Fruit fly (Drosophila melanogaster) whole organism, embryonic: ENCODE measurements around the gene CG7556.
A peak's percentile ranks its signal among the peaks of the same experiment; 100 is the strongest.

Source experiments
- CG10431 ChIP-seq: fragments of 200-800 bp; sonication (Bioruptor generic); optimal IDR thresholded peaks from 3 replicates; lab custom pipeline; 2018; ENCODE audit warnings: missing biosample characterization, mild to moderate bottlenecking, missing genetic modification characterization
- CG10543 ChIP-seq: fragments of 200-800 bp; sonication (Bioruptor generic); optimal IDR thresholded peaks from 3 replicates; lab custom pipeline; 2017; ENCODE audit warnings: missing biosample characterization, mild to moderate bottlenecking, missing genetic modification characterization, moderate library complexity
- CG11247 ChIP-seq: fragments of 200-800 bp; sonication (Bioruptor generic); IDR thresholded peaks from 2 replicates; pipeline ENCODE4 v1.3.6; 2022; ENCODE audit warnings: missing biosample characterization, missing genetic modification characterization
- CG11504 ChIP-seq: fragments of 200-800 bp; sonication (Bioruptor generic); optimal IDR thresholded peaks from 3 replicates; lab custom pipeline; 2019; ENCODE audit warnings: missing biosample characterization, mild to moderate bottlenecking, missing genetic modification characterization, moderate library complexity
- CG11560 ChIP-seq: fragments of 200-800 bp; sonication (Bioruptor generic); IDR thresholded peaks from 3 replicates; pipeline ENCODE4 v1.3.6; 2022; ENCODE audit warnings: missing biosample characterization, missing genetic modification characterization
- CG11696 ChIP-seq: fragments of 200-800 bp; sonication (Bioruptor generic); IDR thresholded peaks from 2 replicates; pipeline ENCODE4 v1.3.6; 2022; ENCODE audit warnings: missing biosample characterization, missing genetic modification characterization
- CG12299 ChIP-seq: fragments of 200-800 bp; sonication (Bioruptor generic); optimal IDR thresholded peaks from 2 replicates; lab custom pipeline; 2018; ENCODE audit warnings: missing biosample characterization, mild to moderate bottlenecking, missing genetic modification characterization
- CG16815 ChIP-seq: fragments of 200-800 bp; sonication (Bioruptor generic); optimal IDR thresholded peaks from 3 replicates; lab custom pipeline; 2017; ENCODE audit warnings: missing biosample characterization, mild to moderate bottlenecking, missing genetic modification characterization
- CG18011 ChIP-seq: fragments of 200-800 bp; sonication (Bioruptor generic); optimal IDR thresholded peaks from 2 replicates; lab custom pipeline; 2017; ENCODE audit warnings: missing biosample characterization, missing genetic modification characterization, mild to moderate bottlenecking, moderate library complexity, missing genotype
- CG2129 ChIP-seq: fragments of 200-800 bp; sonication (Bioruptor generic); IDR thresholded peaks from 2 replicates; pipeline ENCODE4 v1.3.6; 2022; ENCODE audit warnings: missing biosample characterization, missing genetic modification characterization; ENCODE audit not compliant: partially characterized antibody
- CG34422 ChIP-seq: fragments of 200-800 bp; sonication (Bioruptor generic); IDR thresholded peaks from 3 replicates; pipeline ENCODE4 v1.3.6; 2022; ENCODE audit warnings: missing biosample characterization, missing genetic modification characterization
- CG3726 ChIP-seq: fragments of 200-800 bp; sonication (Bioruptor generic); IDR thresholded peaks from 3 replicates; pipeline ENCODE4, ENCODE4 v1.3.6; 2022; ENCODE audit warnings: missing biosample characterization, missing genetic modification characterization
- CG3995 ChIP-seq: fragments of 200-800 bp; sonication (Bioruptor generic); optimal IDR thresholded peaks from 3 replicates; lab custom pipeline; 2016; ENCODE audit warnings: missing biosample characterization, missing genetic modification characterization
- CG43689 ChIP-seq: fragments of 200-800 bp; sonication (Bioruptor generic); IDR thresholded peaks from 2 replicates; pipeline ENCODE4 v1.3.6; 2022; ENCODE audit warnings: missing biosample characterization, missing genetic modification characterization
- CG5245 ChIP-seq: fragments of 200-800 bp; sonication (Bioruptor generic); optimal IDR thresholded peaks from 3 replicates; lab custom pipeline; 2016; ENCODE audit warnings: missing biosample characterization, missing genetic modification characterization
- CG8089 ChIP-seq: fragments of 200-800 bp; sonication (Bioruptor generic); optimal IDR thresholded peaks from 3 replicates; lab custom pipeline; 2016; ENCODE audit warnings: missing biosample characterization, missing genetic modification characterization
- CG8924 ChIP-seq: fragments of 200-800 bp; optimal IDR thresholded peaks from 3 replicates; lab custom pipeline; 2019; ENCODE audit warnings: missing biosample characterization, mild to moderate bottlenecking, missing genetic modification characterization, moderate library complexity
- Camta ChIP-seq: fragments of 200-800 bp; sonication (Bioruptor generic); optimal IDR thresholded peaks from 2 replicates; lab custom pipeline; 2016; ENCODE audit warnings: missing biosample characterization, missing genetic modification characterization
- Dll ChIP-seq: fragments of 200-800 bp; sonication (Bioruptor generic); IDR thresholded peaks from 4 replicates; pipeline ENCODE4 v1.3.6; 2022; ENCODE audit warnings: missing biosample characterization, missing genetic modification characterization; ENCODE audit not compliant: partially characterized antibody
- Ets65A ChIP-seq: fragments of 200-800 bp; sonication (Bioruptor generic); peaks from one replicate; lab custom pipeline; 2016; ENCODE audit warnings: missing biosample characterization, missing genetic modification characterization
- HLH4C ChIP-seq: fragments of 200-800 bp; sonication (Bioruptor generic); IDR thresholded peaks from 3 replicates; pipeline ENCODE4 v1.3.6; 2022; ENCODE audit warnings: missing biosample characterization, missing genetic modification characterization; ENCODE audit not compliant: partially characterized antibody
- Hmr ChIP-seq: fragments of 200-800 bp; sonication (Bioruptor generic); optimal IDR thresholded peaks from 3 replicates; lab custom pipeline; 2017; ENCODE audit warnings: mild to moderate bottlenecking, missing biosample characterization, missing genetic modification reagents, missing genetic modification characterization
- Hr78 ChIP-seq, 2 experiments: fragments of 200-800 bp in 1 of 2; fragments of >200 bp in 1 of 2; sonication (Bioruptor generic) in 1 of 2; optimal IDR thresholded peaks; 2 replicates each; lab custom pipeline; 2017 to 2019; ENCODE audit warnings: missing biosample characterization in 2 of 2, missing genetic modification characterization in 2 of 2, mild to moderate bottlenecking in 1 of 2, moderate library complexity in 1 of 2
- Lhr ChIP-seq: fragments of 200-800 bp; sonication (Bioruptor generic); optimal IDR thresholded peaks from 3 replicates; lab custom pipeline; 2017; ENCODE audit warnings: mild to moderate bottlenecking, missing biosample characterization, missing genetic modification reagents, missing genetic modification characterization
- Lim3 ChIP-seq: fragments of 200-800 bp; sonication (Bioruptor generic); IDR thresholded peaks from 2 replicates; pipeline ENCODE4 v1.3.6; 2022; ENCODE audit warnings: missing biosample characterization, missing genetic modification characterization
- Nf-YC ChIP-seq: fragments of 200-800 bp; optimal IDR thresholded peaks from 3 replicates; lab custom pipeline; 2019; ENCODE audit warnings: missing biosample characterization, mild to moderate bottlenecking, missing genetic modification characterization, moderate library complexity
- Oli ChIP-seq: fragments of 200-800 bp; sonication (Bioruptor generic); optimal IDR thresholded peaks from 2 replicates; lab custom pipeline; 2018; ENCODE audit warnings: missing biosample characterization, mild to moderate bottlenecking, missing genetic modification characterization, moderate library complexity
- Opbp ChIP-seq: fragments of 200-800 bp; sonication (Bioruptor generic); IDR thresholded peaks from 3 replicates; pipeline ENCODE4 v1.3.6; 2022; ENCODE audit warnings: missing biosample characterization, missing genetic modification characterization; ENCODE audit not compliant: partially characterized antibody
- Pdp1 ChIP-seq, 2 experiments: fragments of 200-800 bp; sonication (Bioruptor generic); optimal IDR thresholded peaks; 3 replicates each; lab custom pipeline; 2016; ENCODE audit warnings: missing biosample characterization in 2 of 2, missing genetic modification characterization in 2 of 2, mild to moderate bottlenecking in 1 of 2, moderate library complexity in 1 of 2
- Trl ChIP-seq, 3 experiments: fragments of >200 bp in 2 of 3; fragments of 200-800 bp in 1 of 3; sonication (Bioruptor generic) in 1 of 3; optimal IDR thresholded peaks; 2 replicates in 1 of 3; 3 replicates in 2 of 3; lab custom pipeline; 2016 to 2017; ENCODE audit warnings: missing biosample characterization in 1 of 3, missing genetic modification characterization in 1 of 3
- YL-1 ChIP-seq: fragments of 200-800 bp; sonication (Bioruptor generic); optimal IDR thresholded peaks from 3 replicates; lab custom pipeline; 2017; ENCODE audit warnings: missing biosample characterization, mild to moderate bottlenecking, missing genetic modification characterization
- caup ChIP-seq: fragments of 200-800 bp; sonication (Bioruptor generic); optimal IDR thresholded peaks from 3 replicates; lab custom pipeline; 2017; ENCODE audit warnings: missing biosample characterization, mild to moderate bottlenecking, missing genetic modification characterization, moderate library complexity; ENCODE audit not compliant: severe bottlenecking
- chinmo ChIP-seq: fragments of 200-800 bp; sonication (Bioruptor generic); IDR thresholded peaks from 4 replicates; pipeline ENCODE4 v1.3.6; 2022; ENCODE audit warnings: missing biosample characterization, missing genetic modification characterization; ENCODE audit not compliant: partially characterized antibody
- crp ChIP-seq, 2 experiments: fragments of 200-800 bp; sonication (Bioruptor generic); optimal IDR thresholded peaks; 2 replicates in 1 of 2; 3 replicates in 1 of 2; lab custom pipeline; 2017; ENCODE audit warnings: missing biosample characterization in 2 of 2, missing genetic modification characterization in 2 of 2, mild to moderate bottlenecking in 1 of 2, moderate library complexity in 1 of 2
- da ChIP-seq: fragments of 200-800 bp; sonication (Bioruptor generic); optimal IDR thresholded peaks from 2 replicates; lab custom pipeline; 2016; ENCODE audit warnings: missing biosample characterization, missing genetic modification characterization
- dati ChIP-seq: fragments of 200-800 bp; sonication (Bioruptor generic); IDR thresholded peaks from 2 replicates; pipeline ENCODE4 v1.3.6; 2022; ENCODE audit warnings: missing biosample characterization, missing genetic modification characterization
- disco-r ChIP-seq: fragments of 200-800 bp; sonication (Bioruptor generic); optimal IDR thresholded peaks from 2 replicates; lab custom pipeline; 2016; ENCODE audit warnings: missing biosample characterization, missing genetic modification characterization
- ftz-f1 ChIP-seq: fragments of 200-800 bp; sonication (Bioruptor generic); optimal IDR thresholded peaks from 2 replicates; lab custom pipeline; 2016; ENCODE audit warnings: missing biosample characterization, missing genetic modification characterization
- gcm ChIP-seq: fragments of 200-800 bp; sonication (Bioruptor generic); optimal IDR thresholded peaks from 2 replicates; lab custom pipeline; 2019; ENCODE audit warnings: missing biosample characterization, mild to moderate bottlenecking, missing genetic modification characterization, moderate library complexity
- gsb-n ChIP-seq: fragments of 200-800 bp; sonication (Bioruptor generic); optimal IDR thresholded peaks from 3 replicates; lab custom pipeline; 2018; ENCODE audit warnings: missing biosample characterization, mild to moderate bottlenecking, missing genetic modification characterization
- her ChIP-seq: fragments of 200-800 bp; sonication (Bioruptor generic); optimal IDR thresholded peaks from 2 replicates; lab custom pipeline; 2016; ENCODE audit warnings: missing biosample characterization, missing genetic modification characterization
- hth ChIP-seq: fragments of >200 bp; optimal IDR thresholded peaks from 2 replicates; lab custom pipeline; 2017; ENCODE audit warnings: inconsistent platforms
- kah ChIP-seq: fragments of 200-800 bp; sonication (Bioruptor generic); optimal IDR thresholded peaks from 2 replicates; lab custom pipeline; 2018; ENCODE audit warnings: missing biosample characterization, mild to moderate bottlenecking, missing genetic modification characterization
- otp ChIP-seq: fragments of 200-800 bp; sonication (Bioruptor generic); IDR thresholded peaks from 3 replicates; pipeline ENCODE4, ENCODE4 v1.3.6; 2022; ENCODE audit warnings: missing biosample characterization, missing genetic modification characterization
- sna ChIP-seq: fragments of 200-800 bp; sonication (Bioruptor generic); IDR thresholded peaks from 2 replicates; pipeline ENCODE4 v1.3.6; 2022; ENCODE audit warnings: missing biosample characterization, missing genetic modification characterization; ENCODE audit not compliant: partially characterized antibody
- tap ChIP-seq: fragments of 200-800 bp; optimal IDR thresholded peaks from 3 replicates; lab custom pipeline; 2019; ENCODE audit warnings: missing biosample characterization, mild to moderate bottlenecking, missing genetic modification characterization, moderate library complexity
- vvl ChIP-seq: fragments of 200-800 bp; sonication (Bioruptor generic); IDR thresholded peaks from 2 replicates; pipeline ENCODE4 v1.3.6; 2022; ENCODE audit warnings: missing biosample characterization, missing genetic modification characterization

The CG7556 gene

DNA sequence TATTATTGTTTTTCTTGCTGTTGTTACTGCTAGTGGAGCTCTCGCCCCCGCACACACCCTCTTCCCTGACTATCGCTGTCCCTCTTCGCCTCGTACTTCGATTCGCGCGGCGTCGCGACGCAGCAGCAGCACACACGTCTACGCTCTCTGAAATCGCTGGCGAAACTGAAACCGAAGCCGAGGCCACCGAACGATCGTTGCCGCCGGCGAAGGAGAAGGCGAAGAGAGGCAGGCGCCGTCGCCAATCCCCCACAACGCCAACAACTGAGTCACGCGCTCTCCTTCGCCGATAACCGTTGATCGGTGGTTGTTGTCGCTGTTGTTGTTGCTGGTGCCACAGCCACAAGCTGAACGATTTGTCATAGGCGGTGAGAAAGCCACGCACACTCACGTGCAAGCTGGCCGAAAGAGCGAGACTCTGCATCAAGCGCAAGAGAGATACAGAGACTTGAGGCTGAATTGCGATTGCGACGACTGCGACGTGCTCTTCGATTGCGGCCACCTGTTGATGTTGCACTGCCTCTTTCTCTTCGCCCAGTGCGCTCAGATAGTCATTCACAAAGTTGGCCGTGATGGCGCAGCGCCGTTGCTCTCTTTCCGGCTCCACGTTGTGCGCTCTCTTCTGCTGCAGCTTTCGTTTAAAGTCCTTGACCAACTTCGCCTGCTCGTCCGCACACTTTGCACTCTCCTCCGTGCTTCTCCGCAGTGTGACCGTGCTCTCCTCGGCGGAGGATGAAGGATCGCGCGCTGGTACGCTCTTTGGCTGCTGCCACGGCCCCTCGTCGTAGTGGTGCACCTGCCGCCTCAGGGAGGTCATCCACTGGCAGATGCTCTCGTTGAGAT, 26.1 kb downstream of the CG7556 start (continued):
- peak; percentile 8 for TF ChIP-seq CG8089 (GFP tag; lab: Kevin White, UChicago)
- no peak for TF ChIP-seq CG11560
- peak; percentile 28; the same call in 1 of the 3 replicates for TF ChIP-seq HLH4C (GFP tag; lab: Robert Waterston, UW)
- peak; percentile 4; the same call in 1 of the 3 replicates for TF ChIP-seq otp (GFP tag; lab: Robert Waterston, UW)
- TF ChIP-seq Trl (optimal IDR thresholded peaks at IDR 0.05; lab: Kevin White, UChicago), result peak; percentile 83 to 92
- no peak for TF ChIP-seq Trl (GFP tag; optimal IDR thresholded peaks at IDR 0.05; lab: Kevin White, UChicago)
- TF ChIP-seq dati (GFP tag; lab: Robert Waterston, UW), result 0 out of 2 replicates have a peak, but pooled peaks have one; percentile 4
- TF ChIP-seq CG11696 (GFP tag; lab: Robert Waterston, UW), result no peak
- no peak for TF ChIP-seq her
- TF ChIP-seq Dll (GFP tag; lab: Robert Waterston, UW), result peak; percentile 51; the same call in 1 of the 4 replicates
- no peak for TF ChIP-seq da (GFP tag; lab: Kevin White, UChicago)
- no peak for TF ChIP-seq CG10431 (GFP tag; lab: Kevin White, UChicago)
- TF ChIP-seq ftz-f1, result peak; percentile 94
- TF ChIP-seq CG11247 (GFP tag; lab: Robert Waterston, UW), result no peak
- TF ChIP-seq CG34422 (GFP tag; lab: Robert Waterston, UW), result peak; percentile 68; the same call in 2 of the 3 replicates
- TF ChIP-seq Ets65A, result no peak
- peak in 1 of 2 experiments; percentile 63 for TF ChIP-seq Hr78 (GFP tag; optimal IDR thresholded peaks at IDR 0.05; lab: Kevin White, UChicago)
- no peak for TF ChIP-seq CG3726 (GFP tag; lab: Robert Waterston, UW)
- peak; percentile 8 for TF ChIP-seq CG8924 (tag; lab: Kevin White, UChicago)
- no peak for TF ChIP-seq Lim3 (GFP tag; lab: Robert Waterston, UW)
- peak; percentile 100 for TF ChIP-seq kah (GFP tag; lab: Kevin White, UChicago)
- TF ChIP-seq Nf-YC (tag; lab: Kevin White, UChicago), result peak; percentile 48
- TF ChIP-seq Hmr (GFP tag; lab: Kevin White, UChicago), result peak; percentile 9
- no peak for TF ChIP-seq Oli
- TF ChIP-seq Lhr (GFP tag; lab: Kevin White, UChicago), result no peak
- no peak for TF ChIP-seq CG43689 (GFP tag; lab: Robert Waterston, UW)
- 0 out of 3 replicates have a peak, but pooled peaks have one; percentile 55 for TF ChIP-seq Opbp (GFP tag; lab: Robert Waterston, UW)
- TF ChIP-seq CG2129 (GFP tag; lab: Robert Waterston, UW), result no peak
- peak; percentile 94 for TF ChIP-seq chinmo (GFP tag; lab: Robert Waterston, UW)
- peak; percentile 87 for TF ChIP-seq CG10543 (GFP tag; lab: Kevin White, UChicago)
- no peak for TF ChIP-seq YL-1 (GFP tag; lab: Kevin White, UChicago)
- no peak for TF ChIP-seq CG11504 (tag; lab: Kevin White, UChicago)
- no peak for TF ChIP-seq gcm
- TF ChIP-seq sna (GFP tag; lab: Robert Waterston, UW), result 0 out of 2 replicates have a peak, but pooled peaks have one; percentile 34
- peak; percentile 7 for TF ChIP-seq CG12299 (tag; lab: Kevin White, UChicago)
- peak; percentile 22 for TF ChIP-seq CG18011 (GFP tag; lab: Kevin White, UChicago)
- no peak for TF ChIP-seq Pdp1 (GFP tag; optimal IDR thresholded peaks at IDR 0.05; lab: Kevin White, UChicago)
- no peak for TF ChIP-seq hth
- no peak for TF ChIP-seq CG3995 (GFP tag; lab: Kevin White, UChicago)
- no peak for TF ChIP-seq crp (GFP tag; optimal IDR thresholded peaks at IDR 0.05; lab: Kevin White, UChicago)
- TF ChIP-seq caup (GFP tag; lab: Kevin White, UChicago), result peak; percentile 12
- TF ChIP-seq tap, result no peak
- no peak for TF ChIP-seq disco-r (GFP tag; lab: Kevin White, UChicago)
- no peak for TF ChIP-seq Camta (GFP tag; lab: Kevin White, UChicago)
- TF ChIP-seq vvl (GFP tag; lab: Robert Waterston, UW), result 0 out of 2 replicates have a peak, but pooled peaks have one; percentile 19
- no peak for TF ChIP-seq CG16815 (GFP tag; lab: Kevin White, UChicago)
- no peak for TF ChIP-seq gsb-n (tag; lab: Kevin White, UChicago)
- no peak for TF ChIP-seq CG5245 (GFP tag; lab: Kevin White, UChicago)
